Fruit fly (Drosophila melanogaster): Measurements from ENCODE around the gene Acp24A4.

The Acp24A4 gene

dm6 chr2L:3646041-3646440, 47.7 kb downstream of the Acp24A4 start:
- TF ChIP-seq Snoo (tag; optimal IDR thresholded peaks at IDR 0.05) (no peak), EcR (GFP tag; optimal IDR thresholded peaks at IDR 0.05) (no peak), CG13204 (GFP tag; optimal IDR thresholded peaks at IDR 0.05) (no peak), fd96Ca (GFP tag; IDR thresholded peaks at IDR 0.05) (no peak), D1 (tag; optimal IDR thresholded peaks at IDR 0.05) (no peak), CG15710 (tag; optimal IDR thresholded peaks at IDR 0.05) (no peak), Pif1A (GFP tag; optimal IDR thresholded peaks at IDR 0.05) (no peak), CG17806 (tag; optimal IDR thresholded peaks at IDR 0.05) (no peak), Ets98B (GFP tag; IDR thresholded peaks at IDR 0.05) (no peak), CG10348 (GFP tag; IDR thresholded peaks at IDR 0.05) (no peak), CG12605 (GFP tag; IDR thresholded peaks at IDR 0.05) (no peak), Pif1B (GFP tag; optimal IDR thresholded peaks at IDR 0.05) (no peak), CG8159 (tag; optimal IDR thresholded peaks at IDR 0.05) (no peak), CG9948 (tag; optimal IDR thresholded peaks at IDR 0.05) (no peak), CG32121 (GFP tag; IDR thresholded peaks at IDR 0.05) (no peak), CG14655 (GFP tag; optimal IDR thresholded peaks at IDR 0.05) (no peak), CG4496 (GFP tag; IDR thresholded peaks at IDR 0.05) (no peak)

- peak; percentile 49; the same call in 1 of the 3 replicates for TF ChIP-seq CG4496 (GFP tag; IDR thresholded peaks at IDR 0.05)
- peak; percentile 71 for TF ChIP-seq CG14655 (GFP tag; optimal IDR thresholded peaks at IDR 0.05)
- TF ChIP-seq Ets98B (GFP tag; IDR thresholded peaks at IDR 0.05): peak; percentile 49
- peak; percentile 19 for TF ChIP-seq CG17806 (tag; optimal IDR thresholded peaks at IDR 0.05)
- peak; percentile 73 for TF ChIP-seq CG8301 (tag; optimal IDR thresholded peaks at IDR 0.05)
- no peak for TF ChIP-seq D1 (tag; optimal IDR thresholded peaks at IDR 0.05)
- peak; percentile 18 for TF ChIP-seq CG9948 (tag; optimal IDR thresholded peaks at IDR 0.05)
- TF ChIP-seq Pif1A (GFP tag; optimal IDR thresholded peaks at IDR 0.05): peak; percentile 47
- TF ChIP-seq CG8159 (tag; optimal IDR thresholded peaks at IDR 0.05): no peak
- no peak for TF ChIP-seq CG15710 (tag; optimal IDR thresholded peaks at IDR 0.05)
- TF ChIP-seq Pif1B (GFP tag; optimal IDR thresholded peaks at IDR 0.05): peak; percentile 22
- peak; percentile 49; the same call in 1 of the 3 replicates for TF ChIP-seq fd96Ca (GFP tag; IDR thresholded peaks at IDR 0.05)
- TF ChIP-seq EcR (GFP tag; optimal IDR thresholded peaks at IDR 0.05): no peak
Measured at dm6 chr2L:3645339-3645738, 48.4 kb downstream of the Acp24A4 start.

All from whole organism, pupa.